Fruit fly (Drosophila melanogaster): ENCODE data around the gene loaf.

DNA sequence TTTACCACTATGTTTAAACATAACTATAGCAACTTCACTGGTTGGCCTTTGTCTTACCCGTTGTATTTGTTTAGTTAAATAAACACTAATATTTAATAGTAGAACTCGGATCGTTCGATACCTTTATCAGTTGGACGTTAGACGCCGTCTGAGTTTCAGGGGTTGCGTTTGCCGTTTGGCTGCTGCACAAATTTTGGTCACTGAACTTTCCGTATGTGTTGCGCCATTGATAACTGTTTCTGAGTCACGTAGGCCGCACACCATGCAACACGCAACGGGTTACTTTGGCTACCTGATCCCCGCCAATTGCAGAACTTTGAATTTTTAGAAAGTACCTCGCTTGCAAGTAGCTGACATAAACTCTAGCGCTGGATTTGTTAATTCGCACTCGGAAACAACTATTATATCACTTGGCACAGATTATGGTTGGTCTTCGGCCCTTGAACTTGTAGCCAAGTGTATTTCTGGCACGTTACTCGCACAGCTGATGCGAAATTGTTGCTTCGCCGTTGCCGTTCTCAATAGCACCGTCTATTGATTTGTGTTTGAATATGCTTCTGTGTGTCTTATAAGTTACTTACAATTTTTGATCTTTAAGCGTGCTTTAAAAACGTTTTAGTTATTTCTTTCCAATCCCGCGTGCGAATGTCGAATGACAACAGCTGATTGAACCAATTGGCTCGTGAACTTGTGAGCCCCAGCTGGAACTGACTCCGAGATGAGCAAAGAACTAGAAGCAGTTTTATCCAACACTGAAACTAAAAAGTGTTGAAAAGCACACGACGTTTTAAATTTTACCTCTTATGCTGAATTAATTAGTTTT lies 69.5 kb downstream of the loaf start, which contains the start of gene Dph1:
- no peak for TF ChIP-seq CG8478 (optimal IDR thresholded peaks at IDR 0.05)
- peak in 1 of 2 experiments; percentile 5 for TF ChIP-seq CTCF (optimal IDR thresholded peaks at IDR 0.05)
